Fruit fly (Drosophila melanogaster): ENCODE results near the gene CG31446.

Gene CG31446

dm6 chr3R:15696461-15697044, 3.7 kb downstream of the CG31446 start (continued):
- TF ChIP-seq CG6683 (GFP tag; optimal IDR thresholded peaks at IDR 0.05): no peak
- no peak for TF ChIP-seq klu (GFP tag; IDR thresholded peaks at IDR 0.05)
- TF ChIP-seq CG6854 (GFP tag; optimal IDR thresholded peaks at IDR 0.05): no peak
- peak; percentile 75 for TF ChIP-seq lab (GFP tag; optimal IDR thresholded peaks at IDR 0.05)
- TF ChIP-seq pfk (GFP tag; optimal IDR thresholded peaks at IDR 0.05): no peak
- TF ChIP-seq rib (GFP tag; IDR thresholded peaks at IDR 0.05): peak; percentile 66; the same call in 1 of the 2 replicates

- TF ChIP-seq kay (GFP tag; optimal IDR thresholded peaks at IDR 0.05) (no peak), ttk (GFP tag; IDR thresholded peaks at IDR 0.05) (no peak), fd64A (GFP tag; optimal IDR thresholded peaks at IDR 0.05) (no peak), Antp (GFP tag; optimal IDR thresholded peaks at IDR 0.05) (no peak), CG4730 (GFP tag; IDR thresholded peaks at IDR 0.05) (no peak), Taf1 (GFP tag; IDR thresholded peaks at IDR 0.05) (no peak), sens (GFP tag) (peak; percentile 51), lmd (GFP tag; IDR thresholded peaks at IDR 0.05) (0 out of 2 replicates have a peak, but pooled peaks have one; percentile 4), Fer1 (GFP tag; optimal IDR thresholded peaks at IDR 0.05) (no peak), CG18599 (GFP tag; optimal IDR thresholded peaks at IDR 0.05) (peak; percentile 64), Med (GFP tag) (peak; percentile 34), CG10366 (GFP tag; IDR thresholded peaks at IDR 0.05) (peak; percentile 32; the same call in 1 of the 2 replicates), CG12104 (GFP tag; optimal IDR thresholded peaks at IDR 0.05) (no peak), ranshi (GFP tag; IDR thresholded peaks at IDR 0.05) (no peak), NC2α (GFP tag; optimal IDR thresholded peaks at IDR 0.05) (no peak), CG2120 (GFP tag; optimal IDR thresholded peaks at IDR 0.05) (peak; percentile 40), chm (GFP tag; IDR thresholded peaks at IDR 0.05) (no peak), pan (optimal IDR thresholded peaks at IDR 0.05) (no peak), pan (GFP tag; optimal IDR thresholded peaks at IDR 0.05 in 1 of 2, IDR thresholded peaks at IDR 0.05 in 1 of 2) (no peak), CG10462 (GFP tag; optimal IDR thresholded peaks at IDR 0.05) (no peak), CG34224 (GFP tag; IDR thresholded peaks at IDR 0.05; ENCODE audit: partially characterized antibody) (no peak), Dbx (GFP tag; IDR thresholded peaks at IDR 0.05) (0 out of 3 replicates have a peak, but pooled peaks have one; percentile 40), lilli (GFP tag; optimal IDR thresholded peaks at IDR 0.05) (peak; percentile 19), pros (GFP tag; optimal IDR thresholded peaks at IDR 0.05) (no peak), Sry-δ (GFP tag; optimal IDR thresholded peaks at IDR 0.05) (no peak), hb (GFP tag; IDR thresholded peaks at IDR 0.05; ENCODE audit: partially characterized antibody) (no peak), Rfx (GFP tag; IDR thresholded peaks at IDR 0.05) (0 out of 2 replicates have a peak, but pooled peaks have one; percentile 5), chn (GFP tag; optimal IDR thresholded peaks at IDR 0.05) (no peak), slbo (GFP tag; IDR thresholded peaks at IDR 0.05) (peak; percentile 41), CG13296 (GFP tag; optimal IDR thresholded peaks at IDR 0.05) (no peak), Vsx1 (GFP tag; optimal IDR thresholded peaks at IDR 0.05) (no peak), CG30431 (GFP tag; optimal IDR thresholded peaks at IDR 0.05) (no peak), fd102C (GFP tag; optimal IDR thresholded peaks at IDR 0.05) (no peak), ems (GFP tag; optimal IDR thresholded peaks at IDR 0.05) (no peak), Dad (GFP tag; optimal IDR thresholded peaks at IDR 0.05) (no peak), lab (GFP tag; optimal IDR thresholded peaks at IDR 0.05) (peak; percentile 27), CG15269 (tag; optimal IDR thresholded peaks at IDR 0.05) (no peak), Aef1 (GFP tag; IDR thresholded peaks at IDR 0.05) (0 out of 3 replicates have a peak, but pooled peaks have one; percentile 18), CG32767 (GFP tag; IDR thresholded peaks at IDR 0.05) (no peak), oc (tag; optimal IDR thresholded peaks at IDR 0.05) (no peak), Fer3 (tag; optimal IDR thresholded peaks at IDR 0.05) (no peak), cato (GFP tag; optimal IDR thresholded peaks at IDR 0.05; ENCODE audit: borderline replicate concordance) (no peak), dysf (GFP tag; IDR thresholded peaks at IDR 0.05) (peak; percentile 34; the same call in 1 of the 3 replicates), esg (GFP tag; conservative IDR thresholded peaks at IDR 0.05) (0 out of 2 replicates have a peak, but pooled peaks have one; percentile 11), Optix (GFP tag; IDR thresholded peaks at IDR 0.05) (no peak)
Measured at dm6 chr3R:15700801-15701200, 7.9 kb downstream of the CG31446 start.

Data from whole organism, embryonic.